Fruit fly (Drosophila melanogaster) S2 (cell line): ENCODE data around the gene Sgf11.

ENCODE experiments used
- CG8478 ChIP-seq: fragments of >200 bp; optimal IDR thresholded peaks from 2 replicates; lab custom pipeline; 2018
- CTCF ChIP-seq, 2 experiments: fragments of >200 bp; optimal IDR thresholded peaks; 2 replicates each; lab custom pipeline; 2018

DNA sequence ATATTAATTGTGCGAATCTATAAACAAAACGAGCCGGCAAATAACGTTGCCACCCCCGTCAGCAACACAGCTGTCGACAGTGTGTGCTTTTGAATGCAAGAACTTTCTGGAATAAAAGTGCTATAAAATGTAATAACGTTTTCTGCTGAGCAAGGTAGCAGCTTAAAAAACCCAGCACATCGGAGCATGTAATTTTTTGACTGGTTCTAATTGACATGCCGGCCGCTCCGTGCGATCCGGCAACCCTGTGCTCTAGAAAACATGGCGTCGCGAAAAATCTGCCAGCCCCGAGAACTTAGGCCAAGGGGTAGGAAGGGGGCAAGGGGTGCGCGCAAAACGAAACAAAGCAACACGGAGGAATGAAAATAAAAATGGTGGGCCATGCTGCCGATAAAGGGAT is 9.4 kb downstream of the Sgf11 start:
- no peak for TF ChIP-seq CG8478
- TF ChIP-seq CTCF (optimal IDR thresholded peaks at IDR 0.05; lab: Kevin White, UChicago): no peak
